Worm (Caenorhabditis elegans) whole organism, L1 larva: ENCODE results near the gene nlp-33.
A peak's percentile ranks its signal among the peaks of the same experiment; 100 is the strongest.

Source experiments
- C04F5.9 ChIP-seq: sonication (generic microtip); optimal IDR thresholded peaks from 2 replicates; lab custom pipeline; 2016; ENCODE audit warnings: missing genetic modification characterization, missing compliant biosample characterization
- Y116A8C.19 ChIP-seq: sonication (generic microtip); optimal IDR thresholded peaks from 2 replicates; lab custom pipeline; 2016; ENCODE audit warnings: missing compliant biosample characterization, missing genetic modification characterization, borderline replicate concordance
- blmp-1 ChIP-seq: fragments of 150-350 bp; optimal IDR thresholded peaks from 2 replicates; lab custom pipeline; 2014; ENCODE audit warnings: missing biosample characterization, missing genetic modification characterization
- ceh-63 ChIP-seq: fragments of 200-800 bp; sonication (Bioruptor generic); optimal IDR thresholded peaks from 2 replicates; lab custom pipeline; 2018; ENCODE audit warnings: mild to moderate bottlenecking, missing genetic modification characterization, missing compliant biosample characterization
- efl-1 ChIP-seq, 4 experiments: fragments of 150-350 bp; optimal IDR thresholded peaks in 3 of 4; peaks in 1 of 4; 1 replicate in 1 of 4; 2 replicates in 3 of 4; lab custom pipeline; 2014; ENCODE audit warnings: missing biosample characterization in 2 of 4, missing genetic modification characterization in 2 of 4, missing genetic modification reagents in 2 of 4
- egl-13 ChIP-seq: sonication (generic microtip); optimal IDR thresholded peaks from 2 replicates; lab custom pipeline; 2016; ENCODE audit warnings: missing genotype, missing genetic modification reagents, missing genetic modification characterization, missing compliant biosample characterization
- elt-3 ChIP-seq, 6 experiments: fragments of 150-350 bp in 1 of 6; sonication (generic microtip); optimal IDR thresholded peaks; 2 replicates each; lab custom pipeline; 2017 to 2018; ENCODE audit warnings: missing biosample characterization in 6 of 6, missing genetic modification characterization in 6 of 6, inconsistent platforms in 1 of 6
- fos-1 ChIP-seq: fragments of 150-350 bp; optimal IDR thresholded peaks from 2 replicates; lab custom pipeline; 2014; ENCODE audit warnings: missing biosample characterization, missing genetic modification characterization
- hlh-17 ChIP-seq: fragments of 200-800 bp; sonication (Bioruptor generic); optimal IDR thresholded peaks from 2 replicates; lab custom pipeline; 2018; ENCODE audit warnings: missing genetic modification characterization, mild to moderate bottlenecking, missing compliant biosample characterization, moderate library complexity, borderline replicate concordance
- jun-1 ChIP-seq: fragments of 150-350 bp; optimal IDR thresholded peaks from 2 replicates; lab custom pipeline; 2014; ENCODE audit warnings: missing biosample characterization, missing genetic modification reagents, missing genetic modification characterization
- lin-13 ChIP-seq: fragments of 150-350 bp; optimal IDR thresholded peaks from 2 replicates; lab custom pipeline; 2014; ENCODE audit warnings: missing biosample characterization, missing genetic modification reagents, missing genetic modification characterization
- lin-15B ChIP-seq: fragments of 150-350 bp; sonication (generic microtip); optimal IDR thresholded peaks from 3 replicates; lab custom pipeline; 2014; ENCODE audit warnings: missing biosample characterization, missing genetic modification characterization
- lin-35 ChIP-seq, 2 experiments: fragments of 150-350 bp; optimal IDR thresholded peaks; 2 replicates each; lab custom pipeline; 2014; ENCODE audit warnings: missing biosample characterization in 2 of 2, missing genetic modification characterization in 2 of 2, missing genetic modification reagents in 2 of 2
- lir-3 ChIP-seq: sonication (generic microtip); optimal IDR thresholded peaks from 2 replicates; lab custom pipeline; 2016; ENCODE audit warnings: mild to moderate bottlenecking, missing genetic modification characterization, moderate library complexity, missing compliant biosample characterization; ENCODE audit not compliant: poor library complexity
- lsy-2 ChIP-seq, 2 experiments: fragments of 150-350 bp; optimal IDR thresholded peaks; 2 replicates each; lab custom pipeline; 2014; ENCODE audit warnings: missing biosample characterization in 2 of 2, missing genetic modification characterization in 2 of 2
- mab-9 ChIP-seq: fragments of 200-800 bp; sonication (Bioruptor generic); IDR thresholded peaks from 2 replicates; pipeline ENCODE4 v1.3.6; 2022; ENCODE audit warnings: missing genetic modification reagents, missing genetic modification characterization, missing compliant biosample characterization
- mdl-1 ChIP-seq, 2 experiments: fragments of 150-350 bp; optimal IDR thresholded peaks; 2 replicates each; lab custom pipeline; 2014 to 2017; ENCODE audit warnings: missing biosample characterization in 2 of 2, missing genetic modification characterization in 2 of 2, inconsistent platforms in 1 of 2
- mef-2 ChIP-seq: fragments of 150-350 bp; optimal IDR thresholded peaks from 2 replicates; lab custom pipeline; 2014; ENCODE audit warnings: missing biosample characterization, missing genetic modification characterization
- mep-1 ChIP-seq: fragments of 150-350 bp; optimal IDR thresholded peaks from 2 replicates; lab custom pipeline; 2014; ENCODE audit warnings: missing biosample characterization, missing genetic modification characterization
- nhr-19 ChIP-seq: fragments of 200-800 bp; sonication (Bioruptor generic); conservative IDR thresholded peaks from 2 replicates; pipeline ENCODE4 v1.3.6; 2022; ENCODE audit warnings: missing genetic modification characterization, missing compliant biosample characterization
- nhr-28 ChIP-seq: fragments of 150-350 bp; optimal IDR thresholded peaks from 2 replicates; lab custom pipeline; 2014; ENCODE audit warnings: missing biosample characterization, missing genetic modification characterization
- nhr-71 ChIP-seq: sonication (generic microtip); optimal IDR thresholded peaks from 2 replicates; lab custom pipeline; 2016; ENCODE audit warnings: mild to moderate bottlenecking, missing genetic modification characterization, moderate library complexity, missing compliant biosample characterization
- nhr-77 ChIP-seq: fragments of 150-350 bp; optimal IDR thresholded peaks from 2 replicates; lab custom pipeline; 2014; ENCODE audit warnings: missing biosample characterization, missing genetic modification characterization
- nhr-84 ChIP-seq: sonication (generic microtip); optimal IDR thresholded peaks from 2 replicates; lab custom pipeline; 2017; ENCODE audit warnings: missing biosample characterization, missing genetic modification characterization
- nhr-85 ChIP-seq: sonication (generic microtip); peaks from one replicate; lab custom pipeline; 2016; ENCODE audit warnings: missing genetic modification characterization, inconsistent platforms, missing compliant biosample characterization
- nhr-90 ChIP-seq: sonication (generic microtip); optimal IDR thresholded peaks from 2 replicates; lab custom pipeline; 2016; ENCODE audit warnings: mild to moderate bottlenecking, missing genetic modification characterization, missing compliant biosample characterization; ENCODE audit not compliant: poor library complexity
- pag-3 ChIP-seq: sonication (generic microtip); optimal IDR thresholded peaks from 2 replicates; lab custom pipeline; 2017; ENCODE audit warnings: missing genetic modification characterization, mild to moderate bottlenecking, missing compliant biosample characterization, antibody characterized with exemption, borderline replicate concordance; ENCODE audit not compliant: insufficient read depth
- skn-1 ChIP-seq: fragments of 150-350 bp; optimal IDR thresholded peaks from 2 replicates; lab custom pipeline; 2014; ENCODE audit warnings: missing biosample characterization, missing genetic modification characterization
- snpc-4 ChIP-seq: fragments of 150-350 bp; optimal IDR thresholded peaks from 2 replicates; lab custom pipeline; 2014; ENCODE audit warnings: missing biosample characterization, missing genetic modification characterization
- snu-23 ChIP-seq: sonication (generic microtip); optimal IDR thresholded peaks from 2 replicates; lab custom pipeline; 2016; ENCODE audit warnings: missing genetic modification characterization, missing compliant biosample characterization
- swsn-7 ChIP-seq: sonication (generic microtip); optimal IDR thresholded peaks from 2 replicates; lab custom pipeline; 2016; ENCODE audit warnings: missing genetic modification characterization, missing compliant biosample characterization
- tbx-2 ChIP-seq: sonication (generic microtip); optimal IDR thresholded peaks from 2 replicates; lab custom pipeline; 2016; ENCODE audit warnings: missing genetic modification characterization, missing compliant biosample characterization
- tlp-1 ChIP-seq: fragments of 150-350 bp; optimal IDR thresholded peaks from 2 replicates; lab custom pipeline; 2014; ENCODE audit warnings: missing biosample characterization, missing genetic modification characterization
- unc-130 ChIP-seq: fragments of 150-350 bp; optimal IDR thresholded peaks from 2 replicates; lab custom pipeline; 2017; ENCODE audit warnings: missing biosample characterization, missing genetic modification characterization, inconsistent platforms
- unc-62 ChIP-seq: fragments of 150-350 bp; optimal IDR thresholded peaks from 2 replicates; lab custom pipeline; 2014; ENCODE audit warnings: missing biosample characterization, missing genetic modification reagents, missing genetic modification characterization
- unc-86 ChIP-seq: sonication (generic microtip); optimal IDR thresholded peaks from 2 replicates; lab custom pipeline; 2016; ENCODE audit warnings: missing genetic modification characterization, missing compliant biosample characterization
- vab-15 ChIP-seq: sonication (generic microtip); optimal IDR thresholded peaks from 2 replicates; lab custom pipeline; 2017; ENCODE audit warnings: missing genotype, mild to moderate bottlenecking, missing genetic modification characterization, missing compliant biosample characterization
- zip-4 ChIP-seq: fragments of 200-800 bp; sonication (Bioruptor generic); optimal IDR thresholded peaks from 2 replicates; lab custom pipeline; 2018; ENCODE audit warnings: mild to moderate bottlenecking, missing genetic modification characterization, moderate library complexity, missing compliant biosample characterization
- ztf-11 ChIP-seq, 2 experiments: sonication (generic microtip); optimal IDR thresholded peaks; 2 replicates each; lab custom pipeline; 2016 to 2017; ENCODE audit warnings: missing genetic modification characterization in 2 of 2, missing biosample characterization in 1 of 2, missing compliant biosample characterization in 1 of 2
- ztf-4 ChIP-seq: fragments of 150-350 bp; optimal IDR thresholded peaks from 2 replicates; lab custom pipeline; 2014; ENCODE audit warnings: missing biosample characterization, missing genetic modification characterization

nlp-33 gene

ce11 chrV:11147780-11148144 lies 616 bp downstream of the nlp-33 start:
- TF ChIP-seq efl-1 (optimal IDR thresholded peaks at IDR 0.05; lab: Kevin White, UChicago) (no peak), efl-1 (GFP tag; optimal IDR thresholded peaks at IDR 0.05 in 1 of 2; lab: Kevin White, UChicago) (peak in 1 of 2 experiments; percentile 76), nhr-71 (tag; lab: Kevin White, UChicago) (peak; percentile 38), nhr-85 (tag; lab: Kevin White, UChicago) (peak; percentile 86), ztf-4 (tag; lab: Kevin White, UChicago) (peak; percentile 18), mdl-1 (tag; optimal IDR thresholded peaks at IDR 0.05; lab: Kevin White, UChicago) (no peak), skn-1 (no peak), elt-3 (tag; optimal IDR thresholded peaks at IDR 0.05; lab: Kevin White, UChicago) (peak in 1 of 6 experiments; percentile 76), nhr-90 (tag; lab: Kevin White, UChicago) (peak; percentile 17), jun-1 (tag; lab: Kevin White, UChicago) (peak; percentile 9), lin-35 (GFP tag; optimal IDR thresholded peaks at IDR 0.05; lab: Kevin White, UChicago) (no peak), lsy-2 (tag; optimal IDR thresholded peaks at IDR 0.05; lab: Kevin White, UChicago) (peak in 1 of 2 experiments; percentile 12)

- TF ChIP-seq tlp-1 (no peak), unc-62 (no peak), hlh-17 (GFP tag; lab: Kevin White, UChicago) (no peak), nhr-85 (tag; lab: Kevin White, UChicago) (peak; percentile 79), efl-1 (optimal IDR thresholded peaks at IDR 0.05; lab: Kevin White, UChicago) (no peak), efl-1 (GFP tag; optimal IDR thresholded peaks at IDR 0.05 in 1 of 2; lab: Kevin White, UChicago) (no peak), elt-3 (tag; optimal IDR thresholded peaks at IDR 0.05; lab: Kevin White, UChicago) (peak in 1 of 6 experiments; percentile 48), blmp-1 (tag; lab: Kevin White, UChicago) (peak; percentile 80), lin-35 (GFP tag; optimal IDR thresholded peaks at IDR 0.05; lab: Kevin White, UChicago) (no peak), mep-1 (tag; lab: Kevin White, UChicago) (peak; percentile 8), nhr-19 (GFP tag; lab: Robert Waterston, UW) (no peak), Y116A8C.19 (no peak), nhr-84 (tag; lab: Kevin White, UChicago) (no peak), nhr-28 (tag; lab: Kevin White, UChicago) (no peak), nhr-77 (tag; lab: Kevin White, UChicago) (no peak), zip-4 (GFP tag; lab: Kevin White, UChicago) (no peak), egl-13 (no peak), unc-86 (tag; lab: Kevin White, UChicago) (no peak), mab-9 (GFP tag; lab: Robert Waterston, UW) (no peak), nhr-90 (tag; lab: Kevin White, UChicago) (no peak), lin-15B (tag; lab: Kevin White, UChicago) (no peak), fos-1 (tag; lab: Kevin White, UChicago) (no peak), swsn-7 (tag; lab: Kevin White, UChicago) (no peak)
Measured at ce11 chrV:11148971-11149370, 1.8 kb downstream of the nlp-33 start.

ce11 chrV:11149405-11149804 lies 2.3 kb downstream of the nlp-33 start, which contains the start of gene T19C4.1:
Gene T19C4.1 (plus strand): TSS chrV:11149705.
- TF ChIP-seq fos-1 (tag; lab: Kevin White, UChicago) (no peak), mef-2 (tag; lab: Kevin White, UChicago) (no peak), C04F5.9 (tag; lab: Kevin White, UChicago) (no peak), lir-3 (tag; lab: Kevin White, UChicago) (no peak), lin-13 (GFP tag; lab: Kevin White, UChicago) (no peak), unc-130 (tag; lab: Kevin White, UChicago) (no peak), snpc-4 (tag; lab: Kevin White, UChicago) (no peak), ceh-63 (no peak)

ce11 chrV:11152333-11152732 lies 5.2 kb downstream of the nlp-33 start, which contains the start of gene srg-39:
Gene srg-39 (minus strand): TSS chrV:11152433.
- TF ChIP-seq efl-1 (optimal IDR thresholded peaks at IDR 0.05; lab: Kevin White, UChicago), result no peak
- TF ChIP-seq efl-1 (GFP tag; optimal IDR thresholded peaks at IDR 0.05 in 1 of 2; lab: Kevin White, UChicago), result no peak
- no peak for TF ChIP-seq snu-23
- TF ChIP-seq tbx-2, result no peak
- no peak for TF ChIP-seq nhr-84 (tag; lab: Kevin White, UChicago)
- no peak for TF ChIP-seq vab-15 (tag; lab: Kevin White, UChicago)
- TF ChIP-seq nhr-90 (tag; lab: Kevin White, UChicago), result no peak
- TF ChIP-seq pag-3 (tag; lab: Kevin White, UChicago), result no peak
- TF ChIP-seq ztf-11 (tag; optimal IDR thresholded peaks at IDR 0.05; lab: Kevin White, UChicago), result no peak
- no peak for TF ChIP-seq lin-15B (tag; lab: Kevin White, UChicago)
